Fruit fly (Drosophila melanogaster): ENCODE results near the gene CG32720.

dm6 chrX:7569708-7570107 is 32.9 kb upstream of the CG32720 start:
- TF ChIP-seq kay (GFP tag; ENCODE audit: borderline replicate concordance) (no peak), Hr96 (GFP tag; optimal IDR thresholded peaks at IDR 0.05) (no peak), CG33017 (tag; optimal IDR thresholded peaks at IDR 0.05) (no peak), bab1 (GFP tag; optimal IDR thresholded peaks at IDR 0.05) (no peak)

Data from whole organism, adult.